Worm (Caenorhabditis elegans): ENCODE data around the gene M04C3.2.

Gene M04C3.2

ce11 chrV:19482535-19482934, 33.8 kb upstream of the M04C3.2 start, which contains the start of gene Y43F8B.22:
Y43F8B.22 (plus strand) TSS chrV:19482835.
- TF ChIP-seq madf-2 (tag; optimal IDR thresholded peaks at IDR 0.05) (no peak), ahr-1 (tag; optimal IDR thresholded peaks at IDR 0.05) (no peak), fax-1 (tag; optimal IDR thresholded peaks at IDR 0.05) (no peak), pros-1 (tag; optimal IDR thresholded peaks at IDR 0.05) (no peak), hlh-15 (tag; optimal IDR thresholded peaks at IDR 0.05) (no peak), pat-9 (tag; optimal IDR thresholded peaks at IDR 0.05) (no peak), pha-2 (tag; optimal IDR thresholded peaks at IDR 0.05) (no peak), K02D7.2 (tag; optimal IDR thresholded peaks at IDR 0.05) (no peak), ceh-9 (tag; optimal IDR thresholded peaks at IDR 0.05) (no peak), T23F11.4 (GFP tag; optimal IDR thresholded peaks at IDR 0.05) (no peak), sox-4 (tag; optimal IDR thresholded peaks at IDR 0.05) (no peak)

- TF ChIP-seq hlh-6 (tag; optimal IDR thresholded peaks at IDR 0.05) (no peak), pag-3 (tag; optimal IDR thresholded peaks at IDR 0.05; ENCODE audit: borderline replicate concordance) (no peak), unc-42 (tag; optimal IDR thresholded peaks at IDR 0.05) (no peak), rnt-1 (tag; optimal IDR thresholded peaks at IDR 0.05) (no peak), ceh-31 (tag; optimal IDR thresholded peaks at IDR 0.05) (no peak), elt-4 (tag; optimal IDR thresholded peaks at IDR 0.05) (no peak), sdc-2 (tag; optimal IDR thresholded peaks at IDR 0.05) (no peak), F13H6.1 (tag; optimal IDR thresholded peaks at IDR 0.05) (no peak), zip-5 (tag; optimal IDR thresholded peaks at IDR 0.05) (no peak), ref-2 (tag; optimal IDR thresholded peaks at IDR 0.05) (no peak), ahr-1 (tag; optimal IDR thresholded peaks at IDR 0.05) (no peak), hlh-8 (tag; optimal IDR thresholded peaks at IDR 0.05) (no peak), unc-86 (tag; optimal IDR thresholded peaks at IDR 0.05) (no peak), C38D4.7 (GFP tag; optimal IDR thresholded peaks at IDR 0.05) (no peak), elt-2 (tag; optimal IDR thresholded peaks at IDR 0.05) (no peak), nhr-11 (tag; optimal IDR thresholded peaks at IDR 0.05) (no peak), ceh-24 (tag; optimal IDR thresholded peaks at IDR 0.05) (no peak), ceh-45 (GFP tag; IDR thresholded peaks at IDR 0.05) (no peak)
These were observed 29.1 kb upstream of the M04C3.2 start, which contains the start of gene Y43F8B.9 for ce11 chrV:19477852-19478251. Y43F8B.9 (plus strand) TSS chrV:19478152.

- no peak for TF ChIP-seq hlh-6 (tag; optimal IDR thresholded peaks at IDR 0.05)
- no peak for TF ChIP-seq madf-2 (tag; optimal IDR thresholded peaks at IDR 0.05)
- TF ChIP-seq unc-42 (tag; optimal IDR thresholded peaks at IDR 0.05), result no peak
- TF ChIP-seq pat-9 (tag; optimal IDR thresholded peaks at IDR 0.05), result no peak
- no peak for TF ChIP-seq nhr-11 (tag; optimal IDR thresholded peaks at IDR 0.05)
- no peak for TF ChIP-seq ceh-6 (GFP tag; optimal IDR thresholded peaks at IDR 0.05)
- no peak for TF ChIP-seq ceh-24 (tag; optimal IDR thresholded peaks at IDR 0.05)
- no peak for TF ChIP-seq ahr-1 (tag; optimal IDR thresholded peaks at IDR 0.05)
- no peak for TF ChIP-seq pha-4 (tag; optimal IDR thresholded peaks at IDR 0.05)
- TF ChIP-seq sox-4 (tag; optimal IDR thresholded peaks at IDR 0.05), result no peak
- no peak for TF ChIP-seq syd-9 (tag; optimal IDR thresholded peaks at IDR 0.05)
- no peak for TF ChIP-seq elt-2 (tag; optimal IDR thresholded peaks at IDR 0.05)
- TF ChIP-seq F13H6.1 (tag; optimal IDR thresholded peaks at IDR 0.05), result no peak
- TF ChIP-seq ceh-31 (tag; optimal IDR thresholded peaks at IDR 0.05), result no peak
- no peak for TF ChIP-seq pag-3 (tag; optimal IDR thresholded peaks at IDR 0.05; ENCODE audit: borderline replicate concordance)
- TF ChIP-seq ref-2 (tag; optimal IDR thresholded peaks at IDR 0.05), result no peak
- no peak for TF ChIP-seq fkh-10 (GFP tag; optimal IDR thresholded peaks at IDR 0.05)
- no peak for TF ChIP-seq ztf-16 (tag; optimal IDR thresholded peaks at IDR 0.05)
These were observed 28.6 kb upstream of the M04C3.2 start for ce11 chrV:19477302-19477701.

- no peak for TF ChIP-seq hlh-15 (tag; optimal IDR thresholded peaks at IDR 0.05)
- TF ChIP-seq gmeb-2 (tag; optimal IDR thresholded peaks at IDR 0.05), result no peak
- TF ChIP-seq lin-11 (tag; optimal IDR thresholded peaks at IDR 0.05), result no peak
- no peak for TF ChIP-seq ceh-48 (tag; optimal IDR thresholded peaks at IDR 0.05)
- no peak for TF ChIP-seq pat-9 (tag; optimal IDR thresholded peaks at IDR 0.05)
- TF ChIP-seq hlh-30 (tag; optimal IDR thresholded peaks at IDR 0.05; ENCODE audit: insufficient read depth), result no peak
- TF ChIP-seq K02D7.2 (tag; optimal IDR thresholded peaks at IDR 0.05), result no peak
- TF ChIP-seq sox-2 (GFP tag; IDR thresholded peaks at IDR 0.05), result no peak
- no peak for TF ChIP-seq pag-3 (tag; optimal IDR thresholded peaks at IDR 0.05; ENCODE audit: borderline replicate concordance)
- no peak for TF ChIP-seq ceh-45 (GFP tag; IDR thresholded peaks at IDR 0.05)
- no peak for TF ChIP-seq ceh-18 (tag; optimal IDR thresholded peaks at IDR 0.05)
- no peak for TF ChIP-seq ceh-19 (GFP tag; optimal IDR thresholded peaks at IDR 0.05)
- no peak for TF ChIP-seq ceh-30 (tag; optimal IDR thresholded peaks at IDR 0.05)
- TF ChIP-seq hlh-8 (tag; optimal IDR thresholded peaks at IDR 0.05), result no peak
- no peak for TF ChIP-seq ceh-34 (tag; optimal IDR thresholded peaks at IDR 0.05)
These were observed 25.3 kb upstream of the M04C3.2 start, which contains the start of gene Y43F8B.10 for ce11 chrV:19473842-19474514. Y43F8B.10 (plus strand) TSS chrV:19474464.

Data from whole organism, late embryonic.